Fruit fly (Drosophila melanogaster) whole organism, embryonic: ENCODE results near the gene CG44257.
A peak's percentile ranks its signal among the peaks of the same experiment; 100 is the strongest.

Experiments used
- Antp ChIP-seq: fragments of 200-800 bp; sonication (Bioruptor generic); optimal IDR thresholded peaks from 3 replicates; lab custom pipeline; 2016; ENCODE audit warnings: missing biosample characterization, missing genetic modification characterization
- Atf-2 ChIP-seq: fragments of 200-800 bp; sonication (Bioruptor generic); optimal IDR thresholded peaks from 2 replicates; lab custom pipeline; 2016; ENCODE audit warnings: missing biosample characterization, missing genetic modification characterization
- CG10959 ChIP-seq: fragments of 200-800 bp; sonication (Bioruptor generic); IDR thresholded peaks from 2 replicates; pipeline ENCODE4 v1.3.6; 2022; ENCODE audit warnings: missing biosample characterization, missing genetic modification characterization
- CG12219 ChIP-seq: fragments of 200-800 bp; sonication (Bioruptor generic); optimal IDR thresholded peaks from 3 replicates; lab custom pipeline; 2018; ENCODE audit warnings: missing biosample characterization, mild to moderate bottlenecking, missing genetic modification characterization
- CG13775 ChIP-seq: fragments of 200-800 bp; sonication (Bioruptor generic); optimal IDR thresholded peaks from 3 replicates; lab custom pipeline; 2017; ENCODE audit warnings: missing biosample characterization, mild to moderate bottlenecking, missing genetic modification characterization
- CG14667 ChIP-seq: fragments of 200-800 bp; sonication (Bioruptor generic); IDR thresholded peaks from 2 replicates; pipeline ENCODE4 v1.3.6; 2022; ENCODE audit warnings: missing biosample characterization, missing genetic modification characterization
- CG31441 ChIP-seq: fragments of 200-800 bp; sonication (Bioruptor generic); IDR thresholded peaks from 2 replicates; pipeline ENCODE4 v1.3.6; 2022; ENCODE audit warnings: missing biosample characterization, missing genetic modification characterization
- CG32532 ChIP-seq: fragments of 200-800 bp; sonication (Bioruptor generic); IDR thresholded peaks from 2 replicates; pipeline ENCODE4 v1.3.6; 2022; ENCODE audit warnings: missing biosample characterization, missing genetic modification characterization
- CG32772 ChIP-seq: fragments of 200-800 bp; sonication (Bioruptor generic); IDR thresholded peaks from 2 replicates; pipeline ENCODE4 v1.3.6; 2022; ENCODE audit warnings: missing biosample characterization, missing genetic modification characterization
- CG34422 ChIP-seq: fragments of 200-800 bp; sonication (Bioruptor generic); IDR thresholded peaks from 3 replicates; pipeline ENCODE4 v1.3.6; 2022; ENCODE audit warnings: missing biosample characterization, missing genetic modification characterization
- CG3838 ChIP-seq: fragments of 200-800 bp; sonication (Bioruptor generic); optimal IDR thresholded peaks from 3 replicates; lab custom pipeline; 2016; ENCODE audit warnings: missing biosample characterization, missing genetic modification characterization
- CG4820 ChIP-seq: fragments of 200-800 bp; sonication (Bioruptor generic); optimal IDR thresholded peaks from 3 replicates; lab custom pipeline; 2016; ENCODE audit warnings: missing biosample characterization, missing genetic modification characterization
- CG5180 ChIP-seq: fragments of 200-800 bp; sonication (Bioruptor generic); optimal IDR thresholded peaks from 3 replicates; lab custom pipeline; 2017; ENCODE audit warnings: missing biosample characterization, missing genetic modification characterization, mild to moderate bottlenecking, moderate library complexity, missing genetic modification reagents
- CG7357 ChIP-seq: fragments of 200-800 bp; sonication (Bioruptor generic); IDR thresholded peaks from 3 replicates; pipeline ENCODE4 v1.3.6; 2022; ENCODE audit warnings: missing biosample characterization, missing genetic modification characterization
- CG8359 ChIP-seq: fragments of 200-800 bp; sonication (Bioruptor generic); optimal IDR thresholded peaks from 2 replicates; lab custom pipeline; 2017; ENCODE audit warnings: missing biosample characterization, mild to moderate bottlenecking, missing genetic modification characterization, borderline replicate concordance
- CG8388 ChIP-seq: fragments of 200-800 bp; sonication (Bioruptor generic); optimal IDR thresholded peaks from 2 replicates; lab custom pipeline; 2019; ENCODE audit warnings: missing biosample characterization, mild to moderate bottlenecking, missing genetic modification characterization, moderate library complexity
- CTCF ChIP-seq: fragments of 200-800 bp; sonication (Bioruptor generic); optimal IDR thresholded peaks from 2 replicates; lab custom pipeline; 2017; ENCODE audit warnings: missing biosample characterization, mild to moderate bottlenecking, missing genetic modification characterization, moderate library complexity
- D ChIP-seq, 2 experiments: fragments of 200-800 bp in 1 of 2; fragments of >200 bp in 1 of 2; sonication (Bioruptor generic) in 1 of 2; optimal IDR thresholded peaks; 2 replicates in 1 of 2; 3 replicates in 1 of 2; lab custom pipeline; 2017; ENCODE audit warnings: mild to moderate bottlenecking in 1 of 2, missing biosample characterization in 1 of 2, missing genetic modification characterization in 1 of 2, missing genetic modification reagents in 1 of 2
- Dad ChIP-seq: fragments of 200-800 bp; sonication (Bioruptor generic); optimal IDR thresholded peaks from 3 replicates; lab custom pipeline; 2016; ENCODE audit warnings: missing biosample characterization, missing genetic modification characterization
- Dip3 ChIP-seq: fragments of 200-800 bp; sonication (Bioruptor generic); optimal IDR thresholded peaks from 3 replicates; lab custom pipeline; 2016; ENCODE audit warnings: missing biosample characterization, missing genetic modification characterization
- Fer3 ChIP-seq: fragments of 200-800 bp; sonication (Bioruptor generic); optimal IDR thresholded peaks from 2 replicates; lab custom pipeline; 2018; ENCODE audit warnings: missing biosample characterization, mild to moderate bottlenecking, missing genetic modification characterization, moderate library complexity
- Gug ChIP-seq: fragments of 200-800 bp; sonication (Bioruptor generic); IDR thresholded peaks from 4 replicates; pipeline ENCODE4 v1.3.6; 2022; ENCODE audit warnings: missing biosample characterization, missing genetic modification characterization
- Hmr ChIP-seq: fragments of 200-800 bp; sonication (Bioruptor generic); optimal IDR thresholded peaks from 3 replicates; lab custom pipeline; 2017; ENCODE audit warnings: mild to moderate bottlenecking, missing biosample characterization, missing genetic modification reagents, missing genetic modification characterization
- Jarid2 ChIP-seq: fragments of 200-800 bp; sonication (Bioruptor generic); optimal IDR thresholded peaks from 3 replicates; lab custom pipeline; 2017; ENCODE audit warnings: mild to moderate bottlenecking, missing biosample characterization, missing genetic modification reagents, missing genetic modification characterization
- Lhr ChIP-seq: fragments of 200-800 bp; sonication (Bioruptor generic); optimal IDR thresholded peaks from 3 replicates; lab custom pipeline; 2017; ENCODE audit warnings: mild to moderate bottlenecking, missing biosample characterization, missing genetic modification reagents, missing genetic modification characterization
- Oli ChIP-seq: fragments of 200-800 bp; sonication (Bioruptor generic); optimal IDR thresholded peaks from 2 replicates; lab custom pipeline; 2018; ENCODE audit warnings: missing biosample characterization, mild to moderate bottlenecking, missing genetic modification characterization, moderate library complexity
- Sox102F ChIP-seq: fragments of 200-800 bp; sonication (Bioruptor generic); optimal IDR thresholded peaks from 2 replicates; lab custom pipeline; 2018; ENCODE audit warnings: missing biosample characterization, mild to moderate bottlenecking, missing genetic modification characterization, moderate library complexity
- Xbp1 ChIP-seq: fragments of 200-800 bp; sonication (Bioruptor generic); optimal IDR thresholded peaks from 3 replicates; lab custom pipeline; 2016; ENCODE audit warnings: missing biosample characterization, mild to moderate bottlenecking, missing genetic modification characterization
- ase ChIP-seq: fragments of 200-800 bp; sonication (Bioruptor generic); IDR thresholded peaks from 3 replicates; pipeline ENCODE4 v1.3.6; 2022; ENCODE audit warnings: missing biosample characterization, missing genetic modification characterization
- bsh ChIP-seq, 2 experiments: fragments of 200-800 bp; sonication (Bioruptor generic); optimal IDR thresholded peaks; 2 replicates each; lab custom pipeline; 2017 to 2018; ENCODE audit warnings: mild to moderate bottlenecking in 2 of 2, missing biosample characterization in 2 of 2, missing genetic modification characterization in 2 of 2, moderate library complexity in 1 of 2
- chif ChIP-seq, 2 experiments: fragments of 200-800 bp; sonication (Bioruptor generic); optimal IDR thresholded peaks; 3 replicates each; lab custom pipeline; 2016; ENCODE audit warnings: missing biosample characterization in 2 of 2, missing genetic modification characterization in 2 of 2
- ci ChIP-seq: fragments of 200-800 bp; sonication (Bioruptor generic); IDR thresholded peaks from 3 replicates; pipeline ENCODE4 v1.3.6; 2022; ENCODE audit warnings: missing biosample characterization, missing genetic modification characterization
- crp ChIP-seq, 2 experiments: fragments of 200-800 bp; sonication (Bioruptor generic); optimal IDR thresholded peaks; 2 replicates in 1 of 2; 3 replicates in 1 of 2; lab custom pipeline; 2017; ENCODE audit warnings: missing biosample characterization in 2 of 2, missing genetic modification characterization in 2 of 2, mild to moderate bottlenecking in 1 of 2, moderate library complexity in 1 of 2
- disco-r ChIP-seq: fragments of 200-800 bp; sonication (Bioruptor generic); optimal IDR thresholded peaks from 2 replicates; lab custom pipeline; 2016; ENCODE audit warnings: missing biosample characterization, missing genetic modification characterization
- dmrt11E ChIP-seq: fragments of 200-800 bp; sonication (Bioruptor generic); optimal IDR thresholded peaks from 3 replicates; lab custom pipeline; 2018; ENCODE audit warnings: missing biosample characterization, mild to moderate bottlenecking, missing genetic modification characterization, moderate library complexity
- ewg ChIP-seq: fragments of 200-800 bp; sonication (Bioruptor generic); optimal IDR thresholded peaks from 3 replicates; lab custom pipeline; 2017; ENCODE audit warnings: mild to moderate bottlenecking, missing biosample characterization, missing genetic modification reagents, missing genetic modification characterization
- fd64A ChIP-seq: fragments of 200-800 bp; sonication (Bioruptor generic); optimal IDR thresholded peaks from 3 replicates; lab custom pipeline; 2018; ENCODE audit warnings: missing biosample characterization, mild to moderate bottlenecking, missing genetic modification characterization
- ftz-f1 ChIP-seq: fragments of 200-800 bp; sonication (Bioruptor generic); optimal IDR thresholded peaks from 2 replicates; lab custom pipeline; 2016; ENCODE audit warnings: missing biosample characterization, missing genetic modification characterization
- hkb ChIP-seq, 2 experiments: fragments of 200-800 bp in 1 of 2; fragments of >200 bp in 1 of 2; sonication (Bioruptor generic) in 1 of 2; IDR thresholded peaks in 1 of 2; optimal IDR thresholded peaks in 1 of 2; 2 replicates each; pipeline versions ENCODE4 v1.3.6 to Lab custom; 2017 to 2022; ENCODE audit warnings: missing biosample characterization in 1 of 2, missing genetic modification characterization in 1 of 2
- ind ChIP-seq: fragments of 200-800 bp; sonication (Bioruptor generic); optimal IDR thresholded peaks from 3 replicates; lab custom pipeline; 2016; ENCODE audit warnings: missing biosample characterization, missing genetic modification characterization
- maf-S ChIP-seq: fragments of 200-800 bp; sonication (Bioruptor generic); optimal IDR thresholded peaks from 2 replicates; lab custom pipeline; 2016; ENCODE audit warnings: missing biosample characterization, missing genetic modification characterization
- nmo ChIP-seq: fragments of 200-800 bp; sonication (Bioruptor generic); optimal IDR thresholded peaks from 2 replicates; lab custom pipeline; 2018; ENCODE audit warnings: missing biosample characterization, mild to moderate bottlenecking, missing genetic modification characterization, moderate library complexity
- onecut ChIP-seq: fragments of 200-800 bp; sonication (Bioruptor generic); IDR thresholded peaks from 2 replicates; pipeline ENCODE4 v1.3.6; 2022; ENCODE audit warnings: missing biosample characterization, missing genetic modification characterization
- pan ChIP-seq, 4 experiments: fragments of >200 bp in 3 of 4; fragments of 200-800 bp in 1 of 4; sonication (Bioruptor generic) in 1 of 4; optimal IDR thresholded peaks in 3 of 4; IDR thresholded peaks in 1 of 4; 2 replicates each; pipeline versions ENCODE4 v1.3.6 to Lab custom; 2017 to 2022; ENCODE audit warnings: missing biosample characterization in 2 of 4, missing genetic modification characterization in 2 of 4, mixed read lengths in 1 of 4
- sens-2 ChIP-seq: fragments of 200-800 bp; sonication (Bioruptor generic); IDR thresholded peaks from 2 replicates; pipeline ENCODE4 v1.3.6; 2022; ENCODE audit warnings: missing biosample characterization, missing genetic modification characterization
- seq ChIP-seq: fragments of 200-800 bp; sonication (Bioruptor generic); IDR thresholded peaks from 2 replicates; pipeline ENCODE4 v1.3.6; 2022; ENCODE audit warnings: missing biosample characterization, missing genetic modification characterization
- slp2 ChIP-seq: fragments of 200-800 bp; sonication (Bioruptor generic); optimal IDR thresholded peaks from 2 replicates; lab custom pipeline; 2016; ENCODE audit warnings: missing biosample characterization, missing genetic modification characterization
- vnd ChIP-seq: fragments of 200-800 bp; sonication (Bioruptor generic); IDR thresholded peaks from 3 replicates; pipeline ENCODE4 v1.3.6; 2022; ENCODE audit warnings: missing biosample characterization, missing genetic modification characterization; ENCODE audit not compliant: partially characterized antibody
- wdn ChIP-seq: fragments of 200-800 bp; sonication (Bioruptor generic); IDR thresholded peaks from 2 replicates; pipeline ENCODE4 v1.3.6; 2022; ENCODE audit warnings: missing biosample characterization, missing genetic modification characterization

Gene CG44257

dm6 chr3R:17231579-17231978, 33.5 kb upstream of the CG44257 start (continued):
- TF ChIP-seq seq (GFP tag; lab: Robert Waterston, UW) (peak; percentile 20; the same call in 1 of the 2 replicates), CG5180 (GFP tag; lab: Kevin White, UChicago) (no peak), CTCF (GFP tag; lab: Kevin White, UChicago) (peak; percentile 46), onecut (no peak), Atf-2 (peak; percentile 13), chif (GFP tag; optimal IDR thresholded peaks at IDR 0.05; lab: Kevin White, UChicago) (peak; percentile 9 to 52), dmrt11E (tag; lab: Kevin White, UChicago) (peak; percentile 6), Sox102F (GFP tag; lab: Kevin White, UChicago) (peak; percentile 65), Gug (no peak; the same call in 3 of the 4 replicates), ind (GFP tag; lab: Kevin White, UChicago) (peak; percentile 24), Antp (no peak), slp2 (peak; percentile 23), maf-S (GFP tag; lab: Kevin White, UChicago) (peak; percentile 35), Dip3 (GFP tag; lab: Kevin White, UChicago) (no peak), CG10959 (GFP tag; lab: Robert Waterston, UW) (no peak), fd64A (GFP tag; lab: Kevin White, UChicago) (no peak), CG4820 (peak; percentile 47), CG13775 (peak; percentile 31), CG8388 (GFP tag; lab: Kevin White, UChicago) (peak; percentile 15), CG31441 (GFP tag; lab: Robert Waterston, UW) (peak; percentile 36; the same call in 1 of the 2 replicates), Hmr (no peak), nmo (peak; percentile 46), CG3838 (no peak), CG32772 (peak; percentile 49; the same call in 1 of the 2 replicates), wdn (GFP tag; lab: Robert Waterston, UW) (0 out of 2 replicates have a peak, but pooled peaks have one; percentile 12), Oli (tag; lab: Kevin White, UChicago) (peak; percentile 36), CG12219 (GFP tag; lab: Kevin White, UChicago) (no peak), disco-r (GFP tag; lab: Kevin White, UChicago) (no peak), D (optimal IDR thresholded peaks at IDR 0.05; lab: Kevin White, UChicago) (no peak), D (GFP tag; optimal IDR thresholded peaks at IDR 0.05; lab: Kevin White, UChicago) (peak; percentile 19), bsh (GFP tag; optimal IDR thresholded peaks at IDR 0.05; lab: Kevin White, UChicago) (no peak), hkb (optimal IDR thresholded peaks at IDR 0.05; lab: Kevin White, UChicago) (peak; percentile 1), hkb (GFP tag; IDR thresholded peaks at IDR 0.05; lab: Robert Waterston, UW) (no peak), ase (GFP tag; lab: Robert Waterston, UW) (0 out of 3 replicates have a peak, but pooled peaks have one; percentile 43), ewg (GFP tag; lab: Kevin White, UChicago) (peak; percentile 30), Fer3 (no peak), ftz-f1 (GFP tag; lab: Kevin White, UChicago) (no peak), CG7357 (GFP tag; lab: Robert Waterston, UW) (peak; percentile 56; the same call in 1 of the 3 replicates), Lhr (GFP tag; lab: Kevin White, UChicago) (no peak), Dad (GFP tag; lab: Kevin White, UChicago) (peak; percentile 1), Jarid2 (GFP tag; lab: Kevin White, UChicago) (peak; percentile 2), CG34422 (GFP tag; lab: Robert Waterston, UW) (peak; percentile 48; the same call in 2 of the 3 replicates), CG8359 (GFP tag; lab: Kevin White, UChicago) (peak; percentile 100), CG32532 (GFP tag; lab: Robert Waterston, UW) (0 out of 2 replicates have a peak, but pooled peaks have one; percentile 32), Xbp1 (GFP tag; lab: Kevin White, UChicago) (peak; percentile 57), pan (optimal IDR thresholded peaks at IDR 0.05; lab: Kevin White, UChicago) (no peak), pan (GFP tag; optimal IDR thresholded peaks at IDR 0.05 in 1 of 2, IDR thresholded peaks at IDR 0.05 in 1 of 2) (peak in 1 of 2 experiments; percentile 45), CG14667 (GFP tag; lab: Robert Waterston, UW) (no peak), crp (GFP tag; optimal IDR thresholded peaks at IDR 0.05; lab: Kevin White, UChicago) (no peak), sens-2 (GFP tag; lab: Robert Waterston, UW) (no peak), vnd (GFP tag; lab: Robert Waterston, UW) (no peak), ci (GFP tag; lab: Robert Waterston, UW) (0 out of 3 replicates have a peak, but pooled peaks have one; percentile 44)
